Fruit fly (Drosophila melanogaster) whole organism, prepupa: ENCODE measurements around the gene AOX3.

Experiments
- CG10631 ChIP-seq: fragments of 200-800 bp; sonication (Bioruptor generic); optimal IDR thresholded peaks from 2 replicates; lab custom pipeline; 2016; ENCODE audit warnings: missing biosample characterization, missing genetic modification characterization
- CG10669 ChIP-seq: fragments of 200-800 bp; sonication (Bioruptor generic); optimal IDR thresholded peaks from 3 replicates; lab custom pipeline; 2018; ENCODE audit warnings: missing biosample characterization, mild to moderate bottlenecking, missing genetic modification characterization, moderate library complexity
- CG11762 ChIP-seq: fragments of 200-800 bp; sonication (Bioruptor generic); optimal IDR thresholded peaks from 3 replicates; lab custom pipeline; 2016; ENCODE audit warnings: missing biosample characterization, missing genetic modification characterization; ENCODE audit not compliant: insufficient read depth
- CG11902 ChIP-seq: fragments of 200-800 bp; sonication (Bioruptor generic); optimal IDR thresholded peaks from 3 replicates; lab custom pipeline; 2016; ENCODE audit warnings: missing biosample characterization, missing genetic modification characterization
- CG15336 ChIP-seq: fragments of 200-800 bp; sonication (Bioruptor generic); IDR thresholded peaks from 2 replicates; pipeline ENCODE4 v1.3.6; 2022; ENCODE audit warnings: missing biosample characterization, missing genetic modification characterization
- CG16779 ChIP-seq: fragments of 200-800 bp; sonication (Bioruptor generic); optimal IDR thresholded peaks from 3 replicates; lab custom pipeline; 2017; ENCODE audit warnings: missing biosample characterization, mild to moderate bottlenecking, missing genetic modification characterization
- CG3032 ChIP-seq: fragments of 200-800 bp; optimal IDR thresholded peaks from 2 replicates; lab custom pipeline; 2019; ENCODE audit warnings: missing biosample characterization, mild to moderate bottlenecking, missing genetic modification characterization, moderate library complexity
- CG3919 ChIP-seq: fragments of 200-800 bp; sonication (Bioruptor generic); optimal IDR thresholded peaks from 3 replicates; lab custom pipeline; 2016; ENCODE audit warnings: missing biosample characterization, missing genetic modification characterization
- CG4318 ChIP-seq: fragments of 200-800 bp; sonication (Bioruptor generic); optimal IDR thresholded peaks from 3 replicates; lab custom pipeline; 2017; ENCODE audit warnings: missing biosample characterization, mild to moderate bottlenecking, missing genetic modification characterization
- CG6163 ChIP-seq: fragments of 200-800 bp; sonication (Bioruptor generic); IDR thresholded peaks from 3 replicates; pipeline ENCODE4 v1.3.6; 2022; ENCODE audit warnings: missing biosample characterization, missing genetic modification characterization
- CG6276 ChIP-seq: fragments of 200-800 bp; sonication (Bioruptor generic); optimal IDR thresholded peaks from 2 replicates; lab custom pipeline; 2017; ENCODE audit warnings: missing biosample characterization, mild to moderate bottlenecking, missing genetic modification characterization
- CG6808 ChIP-seq: fragments of 200-800 bp; sonication (Bioruptor generic); optimal IDR thresholded peaks from 3 replicates; lab custom pipeline; 2017; ENCODE audit warnings: missing biosample characterization, missing genetic modification characterization, mild to moderate bottlenecking, moderate library complexity, missing genetic modification reagents
- CG6854 ChIP-seq: fragments of 200-800 bp; sonication (Bioruptor generic); optimal IDR thresholded peaks from 2 replicates; lab custom pipeline; 2017; ENCODE audit warnings: missing biosample characterization, mild to moderate bottlenecking, missing genetic modification characterization
- CG7368 ChIP-seq: fragments of 200-800 bp; sonication (Bioruptor generic); optimal IDR thresholded peaks from 3 replicates; lab custom pipeline; 2016; ENCODE audit warnings: missing biosample characterization, missing genetic modification characterization
- CG8119 ChIP-seq: fragments of 200-800 bp; sonication (Bioruptor generic); IDR thresholded peaks from 3 replicates; pipeline ENCODE4 v1.3.6; 2022; ENCODE audit warnings: missing biosample characterization, missing genetic modification characterization
- CG8319 ChIP-seq: fragments of 200-800 bp; sonication (Bioruptor generic); optimal IDR thresholded peaks from 3 replicates; lab custom pipeline; 2016; ENCODE audit warnings: missing biosample characterization, missing genetic modification characterization
- CG8632 ChIP-seq: fragments of 200-800 bp; sonication (Bioruptor generic); optimal IDR thresholded peaks from 3 replicates; lab custom pipeline; 2016; ENCODE audit warnings: missing biosample characterization, missing genetic modification characterization
- CG9139 ChIP-seq: fragments of 200-800 bp; sonication (Bioruptor generic); optimal IDR thresholded peaks from 3 replicates; lab custom pipeline; 2017; ENCODE audit warnings: missing biosample characterization, mild to moderate bottlenecking, missing genetic modification characterization
- Eip78C ChIP-seq: fragments of 200-800 bp; sonication (Bioruptor generic); peaks from one replicate; lab custom pipeline; 2016; ENCODE audit warnings: missing biosample characterization, missing genetic modification characterization
- Eip93F ChIP-seq: fragments of 200-800 bp; sonication (Bioruptor generic); optimal IDR thresholded peaks from 2 replicates; lab custom pipeline; 2016; ENCODE audit warnings: missing biosample characterization, mild to moderate bottlenecking, missing genetic modification characterization
- Ets96B ChIP-seq: fragments of 200-800 bp; optimal IDR thresholded peaks from 2 replicates; lab custom pipeline; 2019; ENCODE audit warnings: missing biosample characterization, mild to moderate bottlenecking, missing genetic modification characterization, moderate library complexity
- Gug ChIP-seq: fragments of 200-800 bp; sonication (Bioruptor generic); IDR thresholded peaks from 2 replicates; pipeline ENCODE4 v1.3.6; 2022; ENCODE audit warnings: missing biosample characterization, missing genetic modification characterization
- Hr38 ChIP-seq: sonication (Bioruptor generic); optimal IDR thresholded peaks from 2 replicates; lab custom pipeline; 2016; ENCODE audit warnings: missing biosample characterization, missing genetic modification characterization
- Hr39 ChIP-seq: fragments of 200-800 bp; sonication (Bioruptor generic); optimal IDR thresholded peaks from 2 replicates; lab custom pipeline; 2016; ENCODE audit warnings: missing biosample characterization, missing genetic modification characterization
- Hr4 ChIP-seq: fragments of 200-800 bp; sonication (Bioruptor generic); optimal IDR thresholded peaks from 3 replicates; lab custom pipeline; 2016; ENCODE audit warnings: missing biosample characterization, missing genetic modification characterization
- Lpt ChIP-seq: fragments of 200-800 bp; sonication (Bioruptor generic); optimal IDR thresholded peaks from 3 replicates; lab custom pipeline; 2016; ENCODE audit warnings: missing biosample characterization, missing genetic modification characterization
- Met ChIP-seq: fragments of 200-800 bp; sonication (Bioruptor generic); optimal IDR thresholded peaks from 3 replicates; lab custom pipeline; 2016; ENCODE audit warnings: missing biosample characterization, missing genetic modification characterization
- OdsH ChIP-seq: fragments of 200-800 bp; sonication (Bioruptor generic); optimal IDR thresholded peaks from 3 replicates; lab custom pipeline; 2016; ENCODE audit warnings: missing biosample characterization, missing genetic modification characterization
- Smox ChIP-seq: fragments of 200-800 bp; sonication (Bioruptor generic); optimal IDR thresholded peaks from 3 replicates; lab custom pipeline; 2016; ENCODE audit warnings: missing biosample characterization, missing genetic modification characterization
- Sox14 ChIP-seq: fragments of 200-800 bp; sonication (Bioruptor generic); optimal IDR thresholded peaks from 3 replicates; lab custom pipeline; 2016; ENCODE audit warnings: missing biosample characterization, missing genetic modification characterization
- achi ChIP-seq: fragments of 200-800 bp; sonication (Bioruptor generic); optimal IDR thresholded peaks from 3 replicates; lab custom pipeline; 2016; ENCODE audit warnings: missing biosample characterization, missing genetic modification characterization
- acj6 ChIP-seq: fragments of 200-800 bp; sonication (Bioruptor generic); optimal IDR thresholded peaks from 3 replicates; lab custom pipeline; 2016; ENCODE audit warnings: missing biosample characterization, missing genetic modification characterization
- cyc ChIP-seq: fragments of 200-800 bp; sonication (Bioruptor generic); optimal IDR thresholded peaks from 3 replicates; lab custom pipeline; 2016; ENCODE audit warnings: missing biosample characterization, missing genetic modification characterization
- dac ChIP-seq: fragments of 200-800 bp; sonication (Bioruptor generic); optimal IDR thresholded peaks from 2 replicates; lab custom pipeline; 2017; ENCODE audit warnings: missing biosample characterization, mild to moderate bottlenecking, missing genetic modification characterization
- dsx ChIP-seq: fragments of 200-800 bp; optimal IDR thresholded peaks from 3 replicates; lab custom pipeline; 2019; ENCODE audit warnings: missing biosample characterization, mild to moderate bottlenecking, missing genetic modification characterization, moderate library complexity; ENCODE audit not compliant: poor library complexity, severe bottlenecking
- eg ChIP-seq: fragments of 200-800 bp; sonication (Bioruptor generic); IDR thresholded peaks from 3 replicates; pipeline ENCODE4 v1.3.6; 2022; ENCODE audit warnings: missing biosample characterization, missing genetic modification characterization
- esn ChIP-seq: fragments of 200-800 bp; sonication (Bioruptor generic); optimal IDR thresholded peaks from 2 replicates; lab custom pipeline; 2016; ENCODE audit warnings: missing biosample characterization, mild to moderate bottlenecking, missing genetic modification characterization, moderate library complexity
- fd59A ChIP-seq: fragments of 200-800 bp; sonication (Bioruptor generic); optimal IDR thresholded peaks from 2 replicates; lab custom pipeline; 2017; ENCODE audit warnings: missing biosample characterization, mild to moderate bottlenecking, missing genetic modification characterization, missing genetic modification reagents
- fd85E ChIP-seq: fragments of 200-800 bp; sonication (Bioruptor generic); optimal IDR thresholded peaks from 3 replicates; lab custom pipeline; 2016; ENCODE audit warnings: missing biosample characterization, missing genetic modification characterization
- fkh ChIP-seq: fragments of 200-800 bp; sonication (Bioruptor generic); optimal IDR thresholded peaks from 3 replicates; lab custom pipeline; 2017; ENCODE audit warnings: missing biosample characterization, mild to moderate bottlenecking, missing genetic modification characterization, moderate library complexity
- lz ChIP-seq: fragments of 200-800 bp; sonication (Bioruptor generic); optimal IDR thresholded peaks from 3 replicates; lab custom pipeline; 2016; ENCODE audit warnings: missing biosample characterization, missing genetic modification characterization
- net ChIP-seq: fragments of 200-800 bp; sonication (Bioruptor generic); optimal IDR thresholded peaks from 3 replicates; lab custom pipeline; 2016; ENCODE audit warnings: missing biosample characterization, missing genetic modification characterization
- pdm3 ChIP-seq: fragments of 200-800 bp; sonication (Bioruptor generic); optimal IDR thresholded peaks from 3 replicates; lab custom pipeline; 2016; ENCODE audit warnings: missing biosample characterization, missing genetic modification characterization
- salr ChIP-seq, 2 experiments: fragments of 200-800 bp; sonication (Bioruptor generic); optimal IDR thresholded peaks; 3 replicates each; lab custom pipeline; 2016 to 2018; ENCODE audit warnings: missing biosample characterization in 2 of 2, missing genetic modification characterization in 2 of 2, mild to moderate bottlenecking in 1 of 2
- spab ChIP-seq: fragments of 200-800 bp; sonication (Bioruptor generic); optimal IDR thresholded peaks from 2 replicates; lab custom pipeline; 2017; ENCODE audit warnings: missing biosample characterization, mild to moderate bottlenecking, missing genetic modification characterization, missing genetic modification reagents
- ss ChIP-seq, 2 experiments: fragments of 200-800 bp; sonication (Bioruptor generic); optimal IDR thresholded peaks; 2 replicates in 1 of 2; 3 replicates in 1 of 2; lab custom pipeline; 2017 to 2018; ENCODE audit warnings: mild to moderate bottlenecking in 2 of 2, missing biosample characterization in 2 of 2, missing genetic modification characterization in 2 of 2, moderate library complexity in 1 of 2
- svp ChIP-seq: fragments of 200-800 bp; sonication (Bioruptor generic); peaks from one replicate; lab custom pipeline; 2016; ENCODE audit warnings: missing biosample characterization, missing genetic modification characterization
- vri ChIP-seq: fragments of 200-800 bp; sonication (Bioruptor generic); optimal IDR thresholded peaks from 3 replicates; lab custom pipeline; 2016; ENCODE audit warnings: missing biosample characterization, mild to moderate bottlenecking, missing genetic modification characterization

The AOX3 gene

dm6 chr3R:15566948-15567347 lies 19.0 kb upstream of the AOX3 start (continued):
- TF ChIP-seq Lpt (GFP tag; lab: Kevin White, UChicago), result peak; percentile 54
- no peak for TF ChIP-seq lz
- TF ChIP-seq net (GFP tag; lab: Kevin White, UChicago), result peak; percentile 40
- peak; percentile 28 for TF ChIP-seq acj6
- TF ChIP-seq fd85E (GFP tag; lab: Kevin White, UChicago), result no peak
- TF ChIP-seq dsx (GFP tag; lab: Kevin White, UChicago), result peak; percentile 11
- no peak for TF ChIP-seq fkh (GFP tag; lab: Kevin White, UChicago)
- TF ChIP-seq eg (GFP tag; lab: Robert Waterston, UW), result peak; percentile 89
- no peak for TF ChIP-seq CG10669
- peak; percentile 82 for TF ChIP-seq Eip78C (GFP tag; lab: Kevin White, UChicago)
- peak; percentile 93 for TF ChIP-seq CG8119 (GFP tag; lab: Robert Waterston, UW)
- TF ChIP-seq CG7368 (GFP tag; lab: Kevin White, UChicago), result peak; percentile 18
- peak; percentile 23 for TF ChIP-seq svp
- TF ChIP-seq Hr4 (GFP tag; lab: Kevin White, UChicago), result peak; percentile 71
- TF ChIP-seq CG10631 (GFP tag; lab: Kevin White, UChicago), result peak; percentile 46
- TF ChIP-seq Eip93F (GFP tag; lab: Kevin White, UChicago), result no peak
- peak; percentile 58 for TF ChIP-seq OdsH
- TF ChIP-seq CG3919 (GFP tag; lab: Kevin White, UChicago), result peak; percentile 36
- no peak for TF ChIP-seq CG8632
- TF ChIP-seq salr (GFP tag; optimal IDR thresholded peaks at IDR 0.05; lab: Kevin White, UChicago), result peak in 1 of 2 experiments; percentile 55
- TF ChIP-seq Gug (GFP tag; lab: Robert Waterston, UW), result peak; percentile 80
- TF ChIP-seq CG6854 (GFP tag; lab: Kevin White, UChicago), result no peak
- TF ChIP-seq Hr38 (GFP tag; lab: Kevin White, UChicago), result no peak
- TF ChIP-seq CG16779 (tag; lab: Kevin White, UChicago), result no peak
- peak; percentile 82 for TF ChIP-seq CG6276 (GFP tag; lab: Kevin White, UChicago)

- TF ChIP-seq fd59A (GFP tag; lab: Kevin White, UChicago) (peak; percentile 29), CG3919 (GFP tag; lab: Kevin White, UChicago) (peak; percentile 62), Lpt (GFP tag; lab: Kevin White, UChicago) (peak; percentile 57), lz (peak; percentile 53), CG6163 (GFP tag; lab: Robert Waterston, UW) (peak; percentile 73; the same call in 2 of the 3 replicates), dsx (GFP tag; lab: Kevin White, UChicago) (peak; percentile 19), Hr39 (GFP tag; lab: Kevin White, UChicago) (peak; percentile 74), Smox (GFP tag; lab: Kevin White, UChicago) (peak; percentile 66), cyc (GFP tag; lab: Kevin White, UChicago) (peak; percentile 69), achi (GFP tag; lab: Kevin White, UChicago) (peak; percentile 64), CG8319 (no peak), Gug (GFP tag; lab: Robert Waterston, UW) (peak; percentile 31; the same call in 1 of the 2 replicates), svp (peak; percentile 77), CG16779 (tag; lab: Kevin White, UChicago) (no peak), fkh (GFP tag; lab: Kevin White, UChicago) (no peak), ss (GFP tag; optimal IDR thresholded peaks at IDR 0.05; lab: Kevin White, UChicago) (no peak), spab (GFP tag; lab: Kevin White, UChicago) (peak; percentile 16), OdsH (peak; percentile 71), CG4318 (GFP tag; lab: Kevin White, UChicago) (peak; percentile 76), esn (GFP tag; lab: Kevin White, UChicago) (peak; percentile 72), Hr4 (GFP tag; lab: Kevin White, UChicago) (peak; percentile 82), dac (GFP tag; lab: Kevin White, UChicago) (peak; percentile 69), CG3032 (tag; lab: Kevin White, UChicago) (peak; percentile 7), CG10631 (GFP tag; lab: Kevin White, UChicago) (peak; percentile 59), CG8632 (no peak), Sox14 (GFP tag; lab: Kevin White, UChicago) (peak; percentile 72), vri (GFP tag; lab: Kevin White, UChicago) (peak; percentile 62), CG15336 (peak; percentile 78), CG11902 (GFP tag; lab: Kevin White, UChicago) (no peak), Met (GFP tag; lab: Kevin White, UChicago) (peak; percentile 72), CG6808 (GFP tag; lab: Kevin White, UChicago) (no peak), CG9139 (GFP tag; lab: Kevin White, UChicago) (no peak), Ets96B (peak; percentile 34), CG11762 (GFP tag; lab: Kevin White, UChicago) (peak; percentile 18), CG7368 (GFP tag; lab: Kevin White, UChicago) (no peak), CG8119 (GFP tag; lab: Robert Waterston, UW) (peak; percentile 80), pdm3 (GFP tag; lab: Kevin White, UChicago) (peak; percentile 68)
These were observed 18.4 kb upstream of the AOX3 start for dm6 chr3R:15566340-15566739.
